Worm (Caenorhabditis elegans) whole organism, early embryonic: ENCODE data around the gene F17A9.4.

ENCODE experiments used
- flt-1 ChIP-seq: fragments of 200-800 bp; sonication (Bioruptor generic); IDR thresholded peaks from 2 replicates; pipeline ENCODE4 v1.3.6; 2022; ENCODE audit warnings: missing genetic modification characterization, missing compliant biosample characterization
- hmbx-1 ChIP-seq: sonication (generic microtip); optimal IDR thresholded peaks from 2 replicates; lab custom pipeline; 2016; ENCODE audit warnings: mild to moderate bottlenecking, missing genetic modification characterization, missing compliant biosample characterization
- tbx-11 ChIP-seq: fragments of 200-800 bp; sonication (Bioruptor generic); IDR thresholded peaks from 2 replicates; pipeline ENCODE4 v1.3.6; 2022; ENCODE audit warnings: missing genetic modification characterization, missing compliant biosample characterization

DNA sequence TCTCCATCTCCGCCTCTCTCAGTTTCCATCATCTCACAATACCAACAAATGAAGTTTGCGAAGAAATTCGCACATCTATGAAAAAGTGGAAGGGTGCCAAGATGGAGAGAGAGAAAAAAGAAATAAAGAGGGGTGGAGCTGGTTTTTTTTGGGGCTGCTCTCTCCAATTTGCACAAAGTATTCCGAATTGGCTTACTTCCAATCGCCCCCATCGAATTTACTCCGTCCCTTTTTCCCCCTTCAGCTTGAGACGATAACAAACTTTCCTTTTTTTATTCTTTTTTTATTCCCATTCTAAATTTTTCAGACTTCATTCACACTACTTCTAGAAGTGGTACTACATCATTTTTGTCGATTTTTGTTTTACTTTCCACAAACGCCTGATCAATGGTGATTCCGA is 20.7 kb upstream of the F17A9.4 start, which contains the start of gene exp-2:
- TF ChIP-seq tbx-11: no peak
- TF ChIP-seq hmbx-1 (tag; lab: Kevin White, UChicago): no peak
- TF ChIP-seq flt-1: no peak
